Fruit fly (Drosophila melanogaster): ENCODE results near the gene e.

- no peak for TF ChIP-seq CG11617 (GFP tag; optimal IDR thresholded peaks at IDR 0.05)
- no peak for TF ChIP-seq cnc (optimal IDR thresholded peaks at IDR 0.05)
- no peak for TF ChIP-seq bab1 (GFP tag; optimal IDR thresholded peaks at IDR 0.05)
- TF ChIP-seq ovo (GFP tag; optimal IDR thresholded peaks at IDR 0.05): no peak
- no peak for TF ChIP-seq tj (GFP tag; optimal IDR thresholded peaks at IDR 0.05)
- TF ChIP-seq CG33017 (tag; optimal IDR thresholded peaks at IDR 0.05): no peak
- TF ChIP-seq CG5204 (GFP tag; optimal IDR thresholded peaks at IDR 0.05): no peak
- no peak for TF ChIP-seq CG12768 (GFP tag; optimal IDR thresholded peaks at IDR 0.05)
- TF ChIP-seq toe (GFP tag; optimal IDR thresholded peaks at IDR 0.05): no peak
- no peak for TF ChIP-seq CG1620 (GFP tag; optimal IDR thresholded peaks at IDR 0.05)
- TF ChIP-seq Hr96 (GFP tag; optimal IDR thresholded peaks at IDR 0.05): no peak
- no peak for TF ChIP-seq pad (GFP tag; optimal IDR thresholded peaks at IDR 0.05)
- no peak for TF ChIP-seq Crg-1 (GFP tag; optimal IDR thresholded peaks at IDR 0.05)
Measured at dm6 chr3R:21215290-21215689, 21.7 kb downstream of the e start.
